Worm (Caenorhabditis elegans) whole organism, L4/young adult: ENCODE results near the gene srw-11.

ENCODE experiments used
- W03F9.2 ChIP-seq: fragments of 150-350 bp; optimal IDR thresholded peaks from 2 replicates; lab custom pipeline; 2014; ENCODE audit warnings: missing biosample characterization, missing genetic modification characterization
- him-1 ChIP-seq: sonication (generic microtip); optimal IDR thresholded peaks from 2 replicates; lab custom pipeline; 2016; ENCODE audit warnings: missing genotype, missing genetic modification reagents, missing genetic modification characterization, missing compliant biosample characterization

- TF ChIP-seq him-1 (tag; lab: Kevin White, UChicago) (no peak), W03F9.2 (peak; percentile 92)
Observed at ce11 chrV:15189567-15189966, 50.5 kb downstream of the srw-11 start, which contains the start of gene cyn-3.
